Fruit fly (Drosophila melanogaster) whole organism: ENCODE data around the gene Sfp24F.

ENCODE experiments used
- CG8478 ChIP-seq: fragments of >200 bp; optimal IDR thresholded peaks from 2 replicates; lab custom pipeline; 2018; ENCODE audit warnings: inconsistent platforms
- Dll ChIP-seq: fragments of >200 bp; optimal IDR thresholded peaks from 2 replicates; lab custom pipeline; 2017
- EcR ChIP-seq, 2 experiments: fragments of >200 bp; optimal IDR thresholded peaks; 2 replicates each; lab custom pipeline; 2017; ENCODE audit warnings: missing biosample characterization in 2 of 2, missing genetic modification characterization in 2 of 2, missing genetic modification reagents in 2 of 2
- pan ChIP-seq: fragments of >200 bp; optimal IDR thresholded peaks from 2 replicates; lab custom pipeline; 2017
- psq ChIP-seq: fragments of >200 bp; optimal IDR thresholded peaks from 2 replicates; lab custom pipeline; 2017
- usp ChIP-seq: fragments of >200 bp; optimal IDR thresholded peaks from 2 replicates; lab custom pipeline; 2017; ENCODE audit warnings: missing biosample characterization, missing genetic modification characterization, mixed read lengths

Sfp24F gene

DNA sequence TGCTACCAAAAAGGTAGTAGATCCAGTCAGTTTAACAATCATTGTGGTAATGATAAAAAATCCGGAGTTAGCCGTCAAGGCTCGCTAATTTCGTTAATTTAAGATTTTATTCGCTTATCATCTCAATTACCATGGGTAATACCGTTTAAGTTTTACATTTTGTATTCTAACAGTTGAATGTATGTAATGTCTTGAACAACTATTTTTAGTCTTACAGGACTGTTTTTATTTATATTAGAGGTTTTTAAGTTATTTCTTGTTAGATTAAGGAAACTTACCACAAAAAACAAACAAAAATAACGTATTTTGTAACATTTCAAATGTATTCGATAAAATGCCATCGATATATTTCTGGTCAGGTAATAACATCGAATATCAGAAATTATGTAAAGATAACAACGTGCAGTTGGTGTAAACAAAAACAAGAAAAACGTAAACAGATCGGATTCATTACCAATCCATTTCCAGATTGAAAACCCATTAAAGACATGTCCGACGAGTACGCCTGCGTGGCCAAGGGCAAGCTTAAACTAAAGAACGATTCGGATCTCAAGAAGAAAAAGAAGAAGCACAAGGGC lies at the start of gene Sfp24F, which contains the start of gene CG15432:
Gene Sfp24F (minus strand): TSS at position 51 of the 578 bp plus-strand sequence.
Gene CG15432 (plus strand): TSS at position 311 of the 578 bp plus-strand sequence.
- TF ChIP-seq EcR (GFP tag; optimal IDR thresholded peaks at IDR 0.05; lab: Kevin White, UChicago), result no peak
- no peak for TF ChIP-seq Dll
- TF ChIP-seq CG8478 (lab: Kevin White, UChicago), result no peak
- TF ChIP-seq pan (lab: Kevin White, UChicago), result no peak

DNA sequence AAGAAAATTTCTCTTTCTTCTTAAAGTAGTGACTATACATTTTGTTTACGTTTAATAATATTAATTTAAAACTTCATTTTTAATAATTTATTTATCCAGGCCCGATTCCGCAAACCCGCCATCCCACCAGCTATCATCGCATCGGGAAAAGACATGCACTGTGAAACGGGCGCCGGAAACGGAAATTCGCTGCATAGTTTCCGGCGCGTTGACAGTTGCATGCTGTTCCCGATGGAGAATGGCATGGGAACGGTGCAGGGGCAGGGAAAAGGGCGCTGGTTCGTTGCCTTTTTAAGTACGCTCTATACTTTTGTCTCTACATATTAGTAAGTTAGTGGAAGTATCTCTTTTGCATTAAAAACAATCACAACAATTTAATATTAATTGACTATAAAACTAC lies 36.1 kb upstream of the Sfp24F start:
- TF ChIP-seq Dll, result no peak
- no peak for TF ChIP-seq psq (lab: Kevin White, UChicago)
- no peak for TF ChIP-seq usp (GFP tag; lab: Kevin White, UChicago)
- no peak for TF ChIP-seq pan (lab: Kevin White, UChicago)
- no peak for TF ChIP-seq CG8478 (lab: Kevin White, UChicago)
- no peak for TF ChIP-seq EcR (GFP tag; optimal IDR thresholded peaks at IDR 0.05; lab: Kevin White, UChicago)

DNA sequence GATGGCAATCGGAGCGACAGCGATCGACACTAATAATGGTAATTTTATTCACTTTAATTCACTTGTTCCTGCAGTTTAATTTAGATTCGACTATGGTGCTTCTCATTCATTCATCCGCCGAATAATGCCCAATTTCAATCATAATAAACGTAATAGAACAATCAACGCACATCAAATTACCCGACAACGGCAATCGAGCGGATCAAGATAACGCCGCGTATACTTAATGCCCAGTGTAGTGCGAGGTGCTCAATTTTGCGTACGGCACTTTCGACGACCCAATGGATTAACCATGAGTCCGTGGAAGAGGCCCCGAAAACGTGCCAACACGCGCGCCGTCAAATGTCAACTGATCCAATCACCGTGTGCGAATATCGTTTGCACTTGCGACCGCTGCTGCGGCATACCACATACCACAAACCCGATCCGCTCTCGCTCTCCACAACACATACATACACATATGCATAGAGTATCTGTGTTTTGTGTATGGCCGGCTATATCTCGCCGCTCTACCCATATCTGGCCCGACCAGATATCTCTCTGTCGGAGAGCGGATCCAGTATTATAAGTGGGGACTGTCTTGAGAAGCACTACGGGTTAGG lies 34.9 kb upstream of the Sfp24F start, which contains the start of gene ine:
Gene ine (minus strand): TSS at position 351 of the 602 bp plus-strand sequence.
- TF ChIP-seq EcR (GFP tag; optimal IDR thresholded peaks at IDR 0.05; lab: Kevin White, UChicago) (no peak), CG8478 (lab: Kevin White, UChicago) (no peak)

DNA sequence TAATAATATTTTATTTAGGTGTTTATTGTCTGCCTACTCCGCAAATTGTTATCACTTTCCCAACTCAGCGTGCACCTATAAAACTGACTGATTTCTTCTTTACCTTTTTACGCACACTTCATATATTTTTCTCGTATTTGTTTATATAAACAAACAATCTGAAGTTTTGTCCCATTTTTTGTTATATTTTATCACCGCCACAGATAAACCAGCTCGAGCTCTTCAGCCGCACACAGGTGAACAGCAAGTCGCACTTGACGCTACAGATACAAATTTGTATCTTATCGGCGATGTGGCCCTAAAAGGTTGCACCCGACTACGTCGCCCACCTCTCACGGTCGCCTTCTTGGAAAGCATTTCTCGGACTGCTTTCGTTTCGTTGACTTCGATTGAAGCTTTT lies 33.6 kb upstream of the Sfp24F start:
- TF ChIP-seq usp (GFP tag; lab: Kevin White, UChicago) (no peak), Dll (no peak), pan (lab: Kevin White, UChicago) (no peak), CG8478 (lab: Kevin White, UChicago) (no peak), psq (lab: Kevin White, UChicago) (no peak), EcR (GFP tag; optimal IDR thresholded peaks at IDR 0.05; lab: Kevin White, UChicago) (no peak)

DNA sequence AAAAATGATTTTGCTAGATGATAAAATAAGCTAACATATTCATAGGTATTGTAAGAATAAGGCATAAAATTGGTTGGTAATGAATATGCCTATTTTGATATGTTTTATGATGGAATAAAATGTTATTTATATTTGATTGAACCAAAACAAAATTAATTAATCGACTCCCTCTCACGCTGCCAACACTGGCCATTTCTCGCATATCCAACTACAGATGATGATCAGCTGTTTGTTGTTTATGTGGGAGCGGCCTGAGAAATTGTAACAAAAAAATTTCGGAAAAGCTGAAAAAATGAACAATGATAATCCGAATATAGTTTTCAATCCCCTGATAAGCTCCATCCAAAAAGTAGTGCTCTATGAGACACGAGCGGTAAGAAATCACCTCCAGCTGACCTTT lies 23.1 kb upstream of the Sfp24F start, which contains the start of gene FIG4:
Gene FIG4 (plus strand): TSS at position 229 of the 400 bp plus-strand sequence.
- TF ChIP-seq Dll (no peak), psq (lab: Kevin White, UChicago) (no peak), EcR (GFP tag; optimal IDR thresholded peaks at IDR 0.05; lab: Kevin White, UChicago) (no peak), usp (GFP tag; lab: Kevin White, UChicago) (no peak), pan (lab: Kevin White, UChicago) (no peak), CG8478 (lab: Kevin White, UChicago) (no peak)

DNA sequence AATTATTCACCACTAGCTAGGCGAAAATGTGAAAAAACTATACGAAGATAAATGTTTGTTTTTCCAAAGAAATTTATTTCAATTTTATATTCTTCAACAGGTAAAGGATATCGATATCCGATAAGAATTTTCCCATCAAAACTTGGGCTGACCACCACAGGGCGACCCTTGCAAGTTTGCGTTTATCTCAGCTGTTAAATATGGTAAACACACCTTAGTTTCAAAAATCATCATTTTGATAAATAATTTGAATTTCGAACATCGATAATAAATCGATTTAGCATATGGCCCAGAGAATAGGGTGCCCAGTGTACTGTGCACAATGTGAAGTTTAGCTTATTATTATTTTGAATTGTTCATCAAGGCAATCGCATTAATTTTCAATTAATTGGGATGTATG lies 21.5 kb upstream of the Sfp24F start, which contains the start of the genes CG15443 and Paris:
Gene CG15443 (minus strand): TSS at position 125 of the 400 bp plus-strand sequence.
Gene Paris (plus strand): TSS at position 289 of the 400 bp plus-strand sequence.
- TF ChIP-seq usp (GFP tag; lab: Kevin White, UChicago), result no peak
- TF ChIP-seq pan (lab: Kevin White, UChicago), result no peak
- no peak for TF ChIP-seq Dll
- no peak for TF ChIP-seq EcR (GFP tag; optimal IDR thresholded peaks at IDR 0.05; lab: Kevin White, UChicago)
- TF ChIP-seq CG8478 (lab: Kevin White, UChicago), result no peak
- TF ChIP-seq psq (lab: Kevin White, UChicago), result no peak

DNA sequence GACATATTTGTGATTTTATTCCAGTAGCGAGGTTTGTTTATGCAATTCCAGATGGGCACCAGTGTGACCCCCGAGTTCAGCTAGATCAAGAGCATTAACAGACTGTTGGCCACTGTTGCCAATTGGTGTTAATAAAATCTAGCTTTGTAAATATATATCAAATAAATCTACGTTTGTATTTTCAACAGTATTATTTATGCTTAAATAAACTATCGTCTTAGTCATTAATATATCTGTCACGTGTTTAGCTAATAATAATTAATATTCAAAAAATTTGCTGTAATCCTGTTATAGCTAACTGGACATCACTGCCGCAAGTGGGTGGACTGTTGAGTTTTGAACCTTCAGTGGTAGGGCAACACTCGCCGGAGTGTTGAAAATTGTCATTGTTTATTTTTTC lies 17.7 kb upstream of the Sfp24F start, which contains the start of the genes mRpL27 and CG15435:
Gene mRpL27 (minus strand): TSS at position 96 of the 400 bp plus-strand sequence.
Gene CG15435 (plus strand): TSS at position 187 of the 400 bp plus-strand sequence.
- TF ChIP-seq Dll (no peak), EcR (GFP tag; optimal IDR thresholded peaks at IDR 0.05; lab: Kevin White, UChicago) (no peak), psq (lab: Kevin White, UChicago) (no peak), pan (lab: Kevin White, UChicago) (no peak), usp (GFP tag; lab: Kevin White, UChicago) (no peak), CG8478 (lab: Kevin White, UChicago) (no peak)

DNA sequence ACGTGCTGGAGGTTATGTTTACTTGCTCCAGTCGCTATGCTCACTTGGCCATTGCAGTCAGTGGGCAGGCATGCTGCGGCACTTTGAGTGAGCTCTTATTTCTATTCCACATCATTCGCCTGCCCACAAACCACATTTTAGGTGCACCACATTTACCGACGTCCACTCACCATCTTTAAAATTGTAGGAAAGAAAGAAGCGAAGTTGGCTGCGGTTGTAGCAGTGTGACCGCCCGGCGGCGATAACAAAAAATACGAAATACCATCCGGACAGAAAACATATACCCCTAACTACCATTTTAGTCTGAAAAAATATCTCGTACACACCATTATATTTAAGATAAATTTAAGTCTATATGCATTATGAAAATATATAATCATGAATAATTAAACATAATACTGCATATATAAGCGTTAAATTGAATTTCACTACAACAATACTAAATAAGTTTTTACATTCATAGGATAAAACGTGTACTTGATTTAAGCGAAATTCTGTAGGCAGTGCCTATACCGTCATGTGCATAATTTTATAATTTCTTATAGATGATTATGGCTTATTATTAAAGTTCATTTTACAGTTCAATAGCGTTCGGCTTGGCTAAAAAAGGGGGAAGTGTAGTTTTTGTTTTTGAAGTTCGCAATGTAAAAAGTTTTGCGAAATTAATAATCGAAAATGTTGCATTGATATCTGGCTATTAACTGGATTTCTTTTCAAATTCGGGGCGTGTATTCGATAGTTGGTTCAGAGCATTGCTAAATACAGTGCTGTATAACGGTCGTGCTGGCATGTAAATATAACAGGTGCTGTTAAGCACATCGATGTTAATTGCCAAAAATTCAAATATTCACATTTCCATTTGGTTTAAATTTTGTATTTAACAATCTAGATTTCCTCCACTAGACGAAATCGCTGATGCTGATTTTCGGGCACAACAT lies 16.5 kb upstream of the Sfp24F start, which contains the start of gene RpL27A:
Gene RpL27A (minus strand): TSS at position 246 of the 938 bp plus-strand sequence.
- TF ChIP-seq EcR (GFP tag; optimal IDR thresholded peaks at IDR 0.05; lab: Kevin White, UChicago), result no peak

DNA sequence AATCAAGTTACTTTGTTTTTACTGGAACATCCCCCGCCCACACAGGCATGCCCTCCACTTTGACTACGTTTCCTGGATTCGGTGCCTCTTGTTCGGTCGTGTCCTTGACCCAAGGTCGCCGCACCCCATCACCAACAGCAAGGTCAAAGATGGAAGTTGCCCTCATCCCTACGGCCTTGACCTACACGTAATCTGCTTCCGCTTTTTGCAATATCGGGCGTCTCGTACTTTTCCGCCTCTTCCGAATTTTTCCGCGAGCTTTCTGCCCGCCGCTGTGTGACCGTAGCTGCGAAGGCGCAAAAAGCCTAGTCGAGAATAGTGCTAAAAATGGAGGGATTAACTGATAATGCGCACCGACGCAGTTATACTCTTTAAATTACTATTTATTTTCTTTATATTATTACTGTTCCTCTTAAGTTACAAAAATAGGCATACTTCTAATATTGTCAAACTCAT lies 14.7 kb upstream of the Sfp24F start, which contains the start of gene Gs1l:
Gene Gs1l (minus strand): TSS at position 269 of the 456 bp plus-strand sequence.
- TF ChIP-seq Dll (no peak), pan (lab: Kevin White, UChicago) (no peak), EcR (GFP tag; optimal IDR thresholded peaks at IDR 0.05; lab: Kevin White, UChicago) (no peak), CG8478 (lab: Kevin White, UChicago) (no peak), usp (GFP tag; lab: Kevin White, UChicago) (no peak), psq (lab: Kevin White, UChicago) (no peak)

DNA sequence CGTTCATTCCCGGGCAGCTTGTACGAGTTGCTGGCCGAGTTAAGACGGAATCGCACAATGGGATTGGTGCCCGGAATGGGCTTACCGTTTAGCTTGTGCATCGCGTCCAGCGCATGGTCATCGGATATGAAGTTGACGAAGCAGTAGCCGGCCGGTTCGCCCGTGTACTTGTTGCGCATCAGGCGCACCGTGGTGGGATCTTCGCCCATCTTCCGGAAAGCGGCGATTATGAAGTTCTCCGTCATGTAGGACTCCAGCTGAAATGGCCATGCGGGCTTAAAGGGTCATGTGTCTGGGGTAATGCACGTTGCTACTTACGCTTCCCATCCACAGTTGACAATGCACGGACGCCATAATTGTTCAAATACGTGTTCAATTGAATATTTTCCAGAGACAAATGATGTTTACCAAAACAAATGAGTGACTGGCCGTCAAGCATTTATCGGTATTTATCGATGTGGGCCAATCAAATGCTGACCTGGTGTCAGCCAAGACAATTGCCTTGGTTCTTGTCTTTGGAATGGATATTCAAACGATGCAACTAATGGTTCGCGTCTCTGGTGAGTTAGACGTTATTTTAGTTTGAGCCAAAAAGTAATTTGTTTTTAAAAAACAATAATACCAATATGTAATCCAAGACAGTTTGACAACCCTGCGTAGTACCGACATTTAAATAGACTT lies 12.3 kb upstream of the Sfp24F start, which contains the start of the genes Secp43 and ND-B8:
Gene Secp43 (minus strand): TSS at position 445 of the 681 bp plus-strand sequence.
Gene ND-B8 (plus strand): TSS at position 618 of the 681 bp plus-strand sequence.
- no peak for TF ChIP-seq Dll
- TF ChIP-seq pan (lab: Kevin White, UChicago), result no peak
- no peak for TF ChIP-seq usp (GFP tag; lab: Kevin White, UChicago)
- no peak for TF ChIP-seq psq (lab: Kevin White, UChicago)
- TF ChIP-seq EcR (GFP tag; optimal IDR thresholded peaks at IDR 0.05; lab: Kevin White, UChicago), result no peak
- no peak for TF ChIP-seq CG8478 (lab: Kevin White, UChicago)
